Worm (Caenorhabditis elegans) whole organism, L4 larva: Measurements from ENCODE around the gene bus-18.
A peak's percentile ranks its signal among the peaks of the same experiment; 100 is the strongest.

Experiments used
- D1046.2 ChIP-seq: fragments of 200-800 bp; sonication (Bioruptor generic); IDR thresholded peaks from 2 replicates; pipeline ENCODE4 v1.3.6; 2022; ENCODE audit warnings: missing genetic modification characterization, missing compliant biosample characterization
- F26F4.8 ChIP-seq: fragments of 200-800 bp; sonication (Bioruptor generic); conservative IDR thresholded peaks from 2 replicates; pipeline ENCODE4 v1.3.6; 2022; ENCODE audit warnings: missing genetic modification characterization, missing compliant biosample characterization
- F44E2.7 ChIP-seq: fragments of 200-800 bp; sonication (Bioruptor generic); IDR thresholded peaks from 2 replicates; pipeline ENCODE4 v2.1.2; 2022; ENCODE audit warnings: missing genetic modification characterization, missing compliant biosample characterization
- F49E8.2 ChIP-seq: sonication (generic microtip); optimal IDR thresholded peaks from 2 replicates; lab custom pipeline; 2016; ENCODE audit warnings: missing compliant biosample characterization, mild to moderate bottlenecking, missing genetic modification characterization, borderline replicate concordance
- T26A8.4 ChIP-seq: fragments of 200-800 bp; sonication (Bioruptor generic); IDR thresholded peaks from 2 replicates; pipeline ENCODE4 v1.3.6; 2022; ENCODE audit warnings: missing genetic modification characterization, missing compliant biosample characterization
- ZK546.5 ChIP-seq, 2 experiments: sonication (generic microtip); optimal IDR thresholded peaks; 2 replicates each; lab custom pipeline; 2017; ENCODE audit warnings: missing biosample characterization in 2 of 2, missing genetic modification characterization in 2 of 2
- aha-1 ChIP-seq: fragments of 150-350 bp; peaks from one replicate; lab custom pipeline; 2014; ENCODE audit warnings: missing biosample characterization, missing genetic modification characterization
- ama-1 ChIP-seq: fragments of 150-350 bp; optimal IDR thresholded peaks from 2 replicates; lab custom pipeline; 2014; ENCODE audit warnings: inconsistent platforms, mixed read lengths
- ceh-20 ChIP-seq: fragments of 200-800 bp; sonication (Bioruptor generic); IDR thresholded peaks from 2 replicates; pipeline ENCODE4 v1.3.6; 2022; ENCODE audit warnings: missing genetic modification reagents, missing genetic modification characterization, missing compliant biosample characterization
- ceh-82 ChIP-seq: sonication (generic microtip); optimal IDR thresholded peaks from 2 replicates; lab custom pipeline; 2017; ENCODE audit warnings: missing biosample characterization, missing genetic modification characterization
- ces-1 ChIP-seq: fragments of 150-350 bp; sonication (generic microtip); optimal IDR thresholded peaks from 4 replicates; lab custom pipeline; 2014; ENCODE audit warnings: missing biosample characterization, missing genetic modification reagents, missing genetic modification characterization
- cey-2 ChIP-seq: sonication (generic microtip); optimal IDR thresholded peaks from 3 replicates; lab custom pipeline; 2017; ENCODE audit warnings: missing genetic modification characterization, mild to moderate bottlenecking, missing compliant biosample characterization, antibody characterized with exemption, borderline replicate concordance; ENCODE audit not compliant: insufficient read depth
- daf-16 ChIP-seq, 3 experiments: sonication (generic microtip); optimal IDR thresholded peaks; 2 replicates each; lab custom pipeline; 2016 to 2017; ENCODE audit warnings: missing genetic modification characterization in 3 of 3, missing genetic modification reagents in 3 of 3, mild to moderate bottlenecking in 2 of 3, missing compliant biosample characterization in 2 of 3, missing biosample characterization in 1 of 3, moderate library complexity in 1 of 3
- daf-8 ChIP-seq: fragments of 200-800 bp; sonication (Bioruptor generic); IDR thresholded peaks from 2 replicates; pipeline ENCODE4 v1.3.6; 2022; ENCODE audit warnings: missing genetic modification characterization, missing compliant biosample characterization
- dmd-6 ChIP-seq: fragments of 200-800 bp; sonication (Bioruptor generic); IDR thresholded peaks from 2 replicates; pipeline ENCODE4 v1.3.6; 2022; ENCODE audit warnings: missing genetic modification reagents, missing genetic modification characterization, missing compliant biosample characterization
- dmd-8 ChIP-seq: fragments of 200-800 bp; sonication (Bioruptor generic); IDR thresholded peaks from 2 replicates; pipeline ENCODE4 v1.3.6; 2022; ENCODE audit warnings: missing genetic modification characterization, missing compliant biosample characterization
- dmd-9 ChIP-seq: fragments of 200-800 bp; sonication (Bioruptor generic); IDR thresholded peaks from 2 replicates; pipeline ENCODE4 v1.3.6; 2022; ENCODE audit warnings: missing genetic modification reagents, missing genetic modification characterization, missing compliant biosample characterization
- dve-1 ChIP-seq: sonication (generic microtip); optimal IDR thresholded peaks from 2 replicates; lab custom pipeline; 2017; ENCODE audit warnings: antibody characterized with exemption, mild to moderate bottlenecking, missing genetic modification characterization, missing compliant biosample characterization; ENCODE audit not compliant: insufficient read depth
- egl-27 ChIP-seq: sonication (generic microtip); optimal IDR thresholded peaks from 3 replicates; lab custom pipeline; 2017; ENCODE audit warnings: missing biosample characterization, missing genetic modification reagents, missing genetic modification characterization
- egl-43 ChIP-seq: fragments of 200-800 bp; sonication (Bioruptor generic); IDR thresholded peaks from 2 replicates; pipeline ENCODE4 v1.3.6; 2022; ENCODE audit warnings: missing genetic modification reagents, missing genetic modification characterization, missing compliant biosample characterization
- fkh-10 ChIP-seq: fragments of 150-350 bp; optimal IDR thresholded peaks from 2 replicates; lab custom pipeline; 2014; ENCODE audit warnings: missing biosample characterization, missing genetic modification reagents, missing genetic modification characterization
- fos-1 ChIP-seq: fragments of 150-350 bp; optimal IDR thresholded peaks from 2 replicates; lab custom pipeline; 2014; ENCODE audit warnings: missing biosample characterization, missing genetic modification characterization
- gei-8 ChIP-seq: fragments of 200-800 bp; sonication (Bioruptor generic); optimal IDR thresholded peaks from 2 replicates; lab custom pipeline; 2018; ENCODE audit warnings: mild to moderate bottlenecking, missing genetic modification characterization, missing compliant biosample characterization
- hlh-30 ChIP-seq: sonication (generic microtip); optimal IDR thresholded peaks from 2 replicates; lab custom pipeline; 2017; ENCODE audit warnings: antibody characterized with exemption, mild to moderate bottlenecking, missing genetic modification characterization, missing compliant biosample characterization; ENCODE audit not compliant: insufficient read depth
- hmg-1.1 ChIP-seq: fragments of 200-800 bp; sonication (Bioruptor generic); IDR thresholded peaks from 2 replicates; pipeline ENCODE4 v1.3.6; 2022; ENCODE audit warnings: missing genetic modification reagents, missing genetic modification characterization, missing compliant biosample characterization
- lin-13 ChIP-seq: fragments of 150-350 bp; optimal IDR thresholded peaks from 2 replicates; lab custom pipeline; 2014; ENCODE audit warnings: missing biosample characterization, missing genetic modification reagents, missing genetic modification characterization
- lsy-2 ChIP-seq, 2 experiments: fragments of 150-350 bp in 1 of 2; sonication (generic microtip) in 1 of 2; optimal IDR thresholded peaks; 2 replicates each; lab custom pipeline; 2014 to 2017; ENCODE audit warnings: missing biosample characterization in 2 of 2, missing genetic modification characterization in 2 of 2
- madf-5 ChIP-seq, 2 experiments: fragments of 200-800 bp; sonication (Bioruptor generic); IDR thresholded peaks; 2 replicates each; pipeline ENCODE4 v1.3.6; 2022; ENCODE audit warnings: missing compliant biosample characterization in 2 of 2, missing genetic modification characterization in 2 of 2
- mdl-1 ChIP-seq, 2 experiments: fragments of 150-350 bp in 1 of 2; sonication (generic microtip) in 1 of 2; optimal IDR thresholded peaks; 2 replicates each; lab custom pipeline; 2014 to 2017; ENCODE audit warnings: missing biosample characterization in 2 of 2, missing genetic modification characterization in 2 of 2
- nhr-25 ChIP-seq: sonication (generic microtip); optimal IDR thresholded peaks from 2 replicates; lab custom pipeline; 2017; ENCODE audit warnings: missing genetic modification characterization, mild to moderate bottlenecking, missing compliant biosample characterization, antibody characterized with exemption, moderate library complexity, borderline replicate concordance; ENCODE audit not compliant: insufficient read depth
- nhr-28 ChIP-seq: fragments of 150-350 bp; optimal IDR thresholded peaks from 2 replicates; lab custom pipeline; 2014; ENCODE audit warnings: missing biosample characterization, missing genetic modification characterization
- nhr-41 ChIP-seq: fragments of 200-800 bp; sonication (Bioruptor generic); IDR thresholded peaks from 2 replicates; pipeline ENCODE4 v1.3.6; 2022; ENCODE audit warnings: missing genetic modification reagents, missing genetic modification characterization, missing compliant biosample characterization
- nhr-48 ChIP-seq: sonication (generic microtip); optimal IDR thresholded peaks from 2 replicates; lab custom pipeline; 2016; ENCODE audit warnings: mild to moderate bottlenecking, missing genetic modification characterization, missing compliant biosample characterization
- pqm-1 ChIP-seq: sonication (generic microtip); optimal IDR thresholded peaks from 2 replicates; lab custom pipeline; 2017; ENCODE audit warnings: missing biosample characterization, missing genetic modification characterization
- set-16 ChIP-seq: fragments of 200-800 bp; sonication (Bioruptor generic); IDR thresholded peaks from 2 replicates; pipeline ENCODE4 v1.3.6; 2022; ENCODE audit warnings: missing genetic modification reagents, missing genetic modification characterization, missing compliant biosample characterization
- snpc-1.2 ChIP-seq: fragments of 200-800 bp; sonication (Bioruptor generic); IDR thresholded peaks from 2 replicates; pipeline ENCODE4 v1.3.6; 2022; ENCODE audit warnings: missing genetic modification reagents, missing genetic modification characterization, missing compliant biosample characterization
- unc-62 ChIP-seq, 3 experiments: fragments of 150-350 bp in 1 of 3; sonication (generic microtip); optimal IDR thresholded peaks in 2 of 3; peaks in 1 of 3; 1 replicate in 1 of 3; 2 replicates in 2 of 3; lab custom pipeline; 2014 to 2017; ENCODE audit warnings: missing biosample characterization in 3 of 3, missing genetic modification characterization in 3 of 3, missing genetic modification reagents in 3 of 3, missing genotype in 1 of 3
- zag-1 ChIP-seq: fragments of 150-350 bp; optimal IDR thresholded peaks from 2 replicates; lab custom pipeline; 2014; ENCODE audit warnings: missing biosample characterization, missing genetic modification characterization
- ztf-7 ChIP-seq: fragments of 150-350 bp; optimal IDR thresholded peaks from 2 replicates; lab custom pipeline; 2014; ENCODE audit warnings: missing biosample characterization, missing genetic modification characterization

The bus-18 gene

ce11 chrV:11802508-11802907 is 29.0 kb downstream of the bus-18 start (continued):
- no peak for TF ChIP-seq set-16 (GFP tag; lab: Robert Waterston, UW)
- no peak for TF ChIP-seq dmd-8
- TF ChIP-seq, all 104 proteins: peak for 25

ce11 chrV:11803518-11803994 is 30.0 kb downstream of the bus-18 start:
- TF ChIP-seq dmd-6 (GFP tag; lab: Robert Waterston, UW) (peak; percentile 70), F49E8.2 (tag; lab: Kevin White, UChicago) (no peak), ztf-7 (peak; percentile 78), gei-8 (GFP tag; lab: Kevin White, UChicago) (peak; percentile 55), nhr-25 (peak; percentile 33), pqm-1 (tag; lab: Kevin White, UChicago) (no peak), lsy-2 (tag; optimal IDR thresholded peaks at IDR 0.05; lab: Kevin White, UChicago) (peak in 1 of 2 experiments; percentile 48), nhr-41 (no peak), mdl-1 (tag; optimal IDR thresholded peaks at IDR 0.05; lab: Kevin White, UChicago) (peak in 1 of 2 experiments; percentile 63), nhr-48 (peak; percentile 8), dve-1 (tag; lab: Kevin White, UChicago) (peak; percentile 28), nhr-28 (peak; percentile 49), fos-1 (tag; lab: Kevin White, UChicago) (no peak), cey-2 (tag; lab: Kevin White, UChicago) (peak; percentile 37), hlh-30 (tag; lab: Kevin White, UChicago) (peak; percentile 72), ceh-20 (GFP tag; lab: Robert Waterston, UW) (peak; percentile 66; the same call in 1 of the 2 replicates)

- TF ChIP-seq daf-16 (GFP tag; optimal IDR thresholded peaks at IDR 0.05; lab: Kevin White, UChicago) (no peak), daf-16 (tag; optimal IDR thresholded peaks at IDR 0.05; lab: Kevin White, UChicago) (no peak), D1046.2 (GFP tag; lab: Robert Waterston, UW) (no peak), hmg-1.1 (GFP tag; lab: Robert Waterston, UW) (no peak), aha-1 (tag; lab: Kevin White, UChicago) (peak; percentile 77), ama-1 (lab: Kevin White, UChicago) (no peak)
- TF ChIP-seq, all 104 proteins: peak for 1
Measured at ce11 chrV:11809935-11810334, 36.4 kb downstream of the bus-18 start.

ce11 chrV:11811921-11812320 is 38.4 kb downstream of the bus-18 start, which contains the start of gene D2023.3:
Gene D2023.3 (minus strand): TSS chrV:11812021.
- TF ChIP-seq unc-62 (GFP tag; optimal IDR thresholded peaks at IDR 0.05 in 1 of 2; lab: Kevin White, UChicago) (peak in 1 of 2 experiments; percentile 72), unc-62 (tag; optimal IDR thresholded peaks at IDR 0.05; lab: Kevin White, UChicago) (no peak), D1046.2 (GFP tag; lab: Robert Waterston, UW) (no peak)

- TF ChIP-seq ceh-82 (tag; lab: Kevin White, UChicago) (no peak), zag-1 (tag; lab: Kevin White, UChicago) (no peak), lin-13 (GFP tag; lab: Kevin White, UChicago) (no peak), F26F4.8 (GFP tag; lab: Robert Waterston, UW) (no peak), hlh-30 (tag; lab: Kevin White, UChicago) (no peak), egl-27 (tag; lab: Kevin White, UChicago) (no peak), T26A8.4 (no peak), fkh-10 (GFP tag; lab: Kevin White, UChicago) (no peak), ces-1 (GFP tag; lab: Kevin White, UChicago) (no peak), madf-5 (GFP tag; IDR thresholded peaks at IDR 0.05; lab: Robert Waterston, UW) (no peak), ztf-7 (no peak), daf-8 (no peak), daf-16 (GFP tag; optimal IDR thresholded peaks at IDR 0.05; lab: Kevin White, UChicago) (no peak), daf-16 (tag; optimal IDR thresholded peaks at IDR 0.05; lab: Kevin White, UChicago) (no peak), F44E2.7 (GFP tag; lab: Robert Waterston, UW) (no peak), dmd-9 (GFP tag; lab: Robert Waterston, UW) (no peak), ZK546.5 (tag; optimal IDR thresholded peaks at IDR 0.05; lab: Kevin White, UChicago) (no peak), hmg-1.1 (GFP tag; lab: Robert Waterston, UW) (no peak), snpc-1.2 (GFP tag; lab: Robert Waterston, UW) (no peak), egl-43 (GFP tag; lab: Robert Waterston, UW) (no peak)
Measured at ce11 chrV:11815566-11815965, 42.0 kb downstream of the bus-18 start.
